Worm (Caenorhabditis elegans): Measurements from ENCODE around the gene M60.6.

DNA sequence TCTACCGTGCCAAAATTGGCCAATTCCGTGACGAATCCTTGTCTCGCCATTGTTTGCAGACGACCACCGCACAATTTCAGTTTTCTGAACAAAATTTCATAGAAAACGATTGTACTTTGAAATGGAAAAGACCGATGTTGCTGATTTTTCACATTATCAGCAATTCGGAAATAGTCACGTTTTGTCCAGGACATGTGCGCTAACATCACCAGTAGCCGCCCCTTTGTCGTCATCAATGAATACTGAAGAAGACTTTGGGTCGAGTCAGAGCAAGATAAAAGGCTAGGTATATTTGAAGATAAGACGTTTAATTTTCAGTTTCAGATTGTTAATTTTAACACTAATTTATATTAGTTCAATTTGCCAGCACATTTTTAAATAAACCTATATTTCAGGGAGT is 10.4 kb downstream of the M60.6 start, which contains the start of gene endu-2:
- TF ChIP-seq nhr-11 (tag; optimal IDR thresholded peaks at IDR 0.05) (no peak), nhr-12 (tag; optimal IDR thresholded peaks at IDR 0.05) (no peak), snpc-4 (tag; optimal IDR thresholded peaks at IDR 0.05) (no peak)

Data from whole organism, L2 larva.